Worm (Caenorhabditis elegans) whole organism, midembryonic: Measurements from ENCODE around the gene tag-191.

ENCODE experiments used
- T22C8.4 ChIP-seq: fragments of 200-800 bp; sonication (Bioruptor generic); IDR thresholded peaks from 2 replicates; pipeline ENCODE4 v1.3.6; 2022; ENCODE audit warnings: missing genetic modification characterization, missing compliant biosample characterization
- flt-1 ChIP-seq: fragments of 200-800 bp; sonication (Bioruptor generic); IDR thresholded peaks from 2 replicates; pipeline ENCODE4 v1.3.6; 2022; ENCODE audit warnings: missing genetic modification characterization, missing compliant biosample characterization
- klf-2 ChIP-seq: fragments of 200-800 bp; sonication (Bioruptor generic); conservative IDR thresholded peaks from 2 replicates; pipeline ENCODE4 v1.3.6; 2022; ENCODE audit warnings: missing genetic modification reagents, missing genetic modification characterization, missing compliant biosample characterization
- med-1 ChIP-seq: sonication (generic microtip); optimal IDR thresholded peaks from 2 replicates; lab custom pipeline; 2017; ENCODE audit warnings: missing genetic modification characterization, mild to moderate bottlenecking, missing compliant biosample characterization, antibody characterized with exemption, missing genetic modification reagents; ENCODE audit not compliant: insufficient read depth
- ref-1 ChIP-seq: fragments of 200-800 bp; sonication (Bioruptor generic); conservative IDR thresholded peaks from 2 replicates; pipeline ENCODE4 v1.3.6; 2022; ENCODE audit warnings: missing genetic modification reagents, missing genetic modification characterization, missing compliant biosample characterization
- tab-1 ChIP-seq: fragments of 200-800 bp; sonication (Bioruptor generic); IDR thresholded peaks from 2 replicates; pipeline ENCODE4 v1.3.6; 2022; ENCODE audit warnings: missing genetic modification characterization, missing compliant biosample characterization
- ztf-23 ChIP-seq: fragments of 200-800 bp; sonication (Bioruptor generic); IDR thresholded peaks from 2 replicates; pipeline ENCODE4 v1.3.6; 2022; ENCODE audit warnings: missing genetic modification reagents, missing genetic modification characterization, missing compliant biosample characterization
- ztf-29 ChIP-seq: fragments of 200-800 bp; sonication (Bioruptor generic); IDR thresholded peaks from 2 replicates; pipeline ENCODE4 v1.3.6; 2022; ENCODE audit warnings: missing genetic modification reagents, missing genetic modification characterization, missing compliant biosample characterization

- no peak for TF ChIP-seq klf-2 (GFP tag; lab: Robert Waterston, UW)
- TF ChIP-seq ztf-23 (GFP tag; lab: Robert Waterston, UW) = no peak
- no peak for TF ChIP-seq ztf-29 (GFP tag; lab: Robert Waterston, UW)
- TF ChIP-seq flt-1 = no peak
- TF ChIP-seq ref-1 (GFP tag; lab: Robert Waterston, UW) = no peak
- TF ChIP-seq med-1 = no peak
- TF ChIP-seq tab-1 (GFP tag; lab: Robert Waterston, UW) = no peak
- TF ChIP-seq T22C8.4 = no peak
These were observed 39.7 kb downstream of the tag-191 start for ce11 chrV:14496446-14496845.
